Fruit fly (Drosophila melanogaster): ENCODE results near the gene Hsc70-2.

The Hsc70-2 gene

DNA sequence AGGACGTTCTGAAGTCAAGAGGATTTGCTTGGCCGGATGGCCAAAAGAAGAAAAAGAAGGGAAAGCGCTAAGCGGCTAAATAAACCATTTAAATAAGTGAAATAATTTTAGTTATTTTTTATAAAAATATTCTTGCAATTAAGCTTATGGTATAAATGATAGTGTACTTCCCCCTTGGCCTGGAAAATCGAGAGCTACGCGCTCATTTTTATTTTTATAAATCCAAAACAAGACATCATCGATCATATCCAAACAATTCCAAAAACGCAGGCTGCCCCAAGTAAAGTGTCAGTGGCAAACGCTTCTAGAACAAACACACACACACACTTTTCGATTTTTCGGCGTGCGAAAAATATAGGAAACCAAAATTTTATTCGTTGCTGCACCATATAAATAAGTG is at the start of gene Hsc70-2:
Gene Hsc70-2 (plus strand): TSS at position 301 of the 400 bp plus-strand sequence.
- no peak for TF ChIP-seq noc (tag; optimal IDR thresholded peaks at IDR 0.05)

DNA sequence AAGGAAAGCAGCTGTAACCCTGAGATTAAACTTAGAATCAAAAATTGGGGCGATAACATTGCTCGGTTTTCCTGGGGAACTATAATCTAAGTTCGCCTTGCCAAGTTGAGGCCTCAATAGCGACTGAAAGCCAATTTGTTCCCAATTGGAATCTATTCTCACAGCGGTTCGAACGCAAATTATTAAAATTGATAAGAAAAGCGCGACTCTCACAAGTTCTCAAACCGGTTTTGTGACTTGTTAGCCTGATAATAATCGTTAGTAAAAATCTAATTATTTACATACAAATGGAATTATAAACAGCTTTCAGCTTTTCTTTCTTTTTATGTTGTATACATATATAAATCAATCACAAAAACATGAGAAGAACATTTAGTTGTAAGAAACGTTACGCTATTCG is 49.5 kb upstream of the Hsc70-2 start, which contains the start of gene yellow-f2:
Gene yellow-f2 (minus strand): TSS at position 101 of the 400 bp plus-strand sequence.
- TF ChIP-seq noc (tag; optimal IDR thresholded peaks at IDR 0.05) = no peak

DNA sequence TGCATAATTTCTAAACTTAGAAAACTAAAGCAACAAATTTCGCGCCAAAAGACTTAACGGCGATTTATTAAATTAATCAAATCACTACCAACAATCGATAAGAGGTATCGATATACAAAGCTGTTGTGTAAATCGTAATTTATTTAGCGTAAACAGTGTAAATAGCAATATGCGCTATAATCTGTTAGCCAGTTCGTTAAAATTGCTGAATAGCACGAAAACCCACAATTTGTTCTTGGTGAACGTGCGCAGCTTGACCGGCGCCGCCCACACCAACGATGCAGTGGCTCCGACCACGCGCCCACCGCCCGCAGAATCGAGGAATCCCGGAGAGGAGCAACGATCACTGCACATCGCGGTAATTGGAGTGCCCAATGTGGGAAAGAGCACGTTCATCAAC is 49.0 kb upstream of the Hsc70-2 start, which contains the start of gene CG7488:
Gene CG7488 (plus strand): TSS at position 99 of the 400 bp plus-strand sequence.
- TF ChIP-seq noc (tag; optimal IDR thresholded peaks at IDR 0.05) = no peak

DNA sequence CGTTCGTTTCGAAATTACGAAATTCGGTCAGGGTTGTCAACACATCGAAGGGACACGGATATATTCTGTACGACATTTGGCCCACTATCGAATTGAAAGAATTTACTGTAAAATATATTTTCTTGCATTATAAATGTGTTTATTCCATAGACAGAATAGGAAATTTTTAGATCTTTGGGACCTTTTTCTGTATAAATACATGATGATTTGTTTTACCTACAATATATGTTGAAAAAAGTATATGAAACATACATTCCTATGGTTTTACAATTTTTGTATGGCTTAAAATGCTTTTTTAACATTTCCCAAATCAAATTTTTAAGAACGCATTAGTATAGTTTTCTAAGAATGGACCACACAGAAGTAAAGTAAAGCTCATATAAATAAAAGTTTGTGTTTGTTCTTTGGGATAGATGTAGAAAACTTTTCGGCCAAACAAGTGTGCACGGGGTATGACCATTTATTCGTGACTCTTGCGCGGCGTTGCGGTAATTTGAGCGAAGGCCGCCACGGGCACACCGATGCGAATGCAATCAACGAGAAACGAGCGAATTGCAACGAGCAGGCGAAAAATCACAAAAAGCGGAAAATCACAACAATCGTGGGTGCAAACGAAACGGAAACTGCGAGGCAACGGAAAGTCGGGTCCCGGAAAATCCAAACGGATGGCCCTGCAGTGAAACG is 46.9 kb upstream of the Hsc70-2 start, which contains the start of the genes CG17327, CG44194 and CG7518:
Gene CG17327 (minus strand): TSS at position 177 of the 684 bp plus-strand sequence.
Gene CG44194 (minus strand): TSS at position 177 of the 684 bp plus-strand sequence.
Gene CG7518 (plus strand): TSS at position 540 of the 684 bp plus-strand sequence.
- no peak for TF ChIP-seq noc (tag; optimal IDR thresholded peaks at IDR 0.05)

DNA sequence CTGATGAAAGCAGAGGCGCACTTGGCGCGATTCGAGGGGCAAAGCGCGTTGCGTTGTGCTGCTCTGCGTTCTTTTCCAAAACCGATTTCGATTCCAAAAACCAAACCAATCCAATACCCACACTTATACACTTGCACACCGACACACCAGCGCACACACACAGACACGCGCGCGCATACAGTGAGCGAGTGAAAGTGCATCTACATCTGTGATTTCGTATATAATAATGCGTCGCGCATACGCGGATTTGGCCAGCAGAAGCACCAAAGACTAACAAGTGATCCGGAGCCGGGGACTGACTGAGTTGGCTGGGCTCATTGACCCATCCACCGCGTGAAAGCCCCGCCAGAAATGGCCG is 46.3 kb upstream of the Hsc70-2 start:
- TF ChIP-seq noc (tag; optimal IDR thresholded peaks at IDR 0.05) = no peak

DNA sequence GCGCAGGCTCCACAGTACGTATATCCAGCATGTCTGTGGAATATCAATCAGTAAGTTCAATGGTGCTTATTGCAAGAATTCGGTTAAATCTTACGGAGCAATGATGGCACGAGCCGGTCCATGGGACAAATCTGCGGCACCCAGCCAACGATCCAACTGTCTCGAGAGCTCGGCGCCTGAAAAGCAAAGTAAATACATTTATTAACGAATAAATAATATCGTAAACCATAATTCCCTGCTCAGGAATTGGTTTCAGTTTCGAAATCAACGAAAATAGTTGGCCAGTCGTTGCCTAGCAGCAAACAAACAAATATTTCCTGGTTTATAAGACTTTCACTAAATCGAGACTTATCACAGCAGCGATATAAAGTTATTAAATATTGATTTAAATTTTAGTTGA is 35.0 kb upstream of the Hsc70-2 start, which contains the start of gene CG11656:
Gene CG11656 (plus strand): TSS at position 301 of the 400 bp plus-strand sequence.
- TF ChIP-seq noc (tag; optimal IDR thresholded peaks at IDR 0.05) = no peak

DNA sequence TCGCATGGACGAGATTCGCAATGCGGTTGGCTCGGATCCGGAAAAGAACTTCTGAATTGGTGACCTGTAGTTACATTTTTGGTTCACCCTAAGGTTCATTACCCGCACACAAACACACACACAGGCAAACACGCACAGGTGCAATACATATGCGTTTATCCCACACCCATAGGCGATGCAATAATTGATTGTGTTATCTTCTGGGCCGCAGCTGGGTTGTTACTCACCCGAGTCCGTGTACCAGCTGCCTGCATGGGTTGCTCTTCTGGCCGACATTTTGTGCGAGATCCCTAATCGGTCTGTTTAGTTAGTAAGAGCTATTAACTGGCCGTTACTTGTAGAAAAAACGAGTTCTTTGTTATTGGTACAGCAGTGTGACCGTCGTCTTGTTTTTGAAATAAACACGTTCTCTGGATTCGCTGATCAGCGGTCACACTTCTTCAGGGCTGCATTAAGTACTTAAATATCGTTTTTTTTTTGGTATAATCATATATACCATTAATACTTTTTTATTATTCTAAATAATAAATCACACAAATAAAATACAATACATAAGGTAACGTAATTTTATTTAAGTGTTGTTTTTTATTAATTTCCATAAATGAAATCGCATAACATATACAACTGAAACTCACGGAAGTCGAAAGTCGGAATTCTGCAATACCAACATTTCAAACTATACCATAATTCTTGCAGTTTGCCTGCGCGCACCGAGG is 33.5 kb upstream of the Hsc70-2 start, which contains the start of gene CG8031:
Gene CG8031 (minus strand): TSS at position 406 of the 716 bp plus-strand sequence.
- TF ChIP-seq noc (tag; optimal IDR thresholded peaks at IDR 0.05) = no peak

DNA sequence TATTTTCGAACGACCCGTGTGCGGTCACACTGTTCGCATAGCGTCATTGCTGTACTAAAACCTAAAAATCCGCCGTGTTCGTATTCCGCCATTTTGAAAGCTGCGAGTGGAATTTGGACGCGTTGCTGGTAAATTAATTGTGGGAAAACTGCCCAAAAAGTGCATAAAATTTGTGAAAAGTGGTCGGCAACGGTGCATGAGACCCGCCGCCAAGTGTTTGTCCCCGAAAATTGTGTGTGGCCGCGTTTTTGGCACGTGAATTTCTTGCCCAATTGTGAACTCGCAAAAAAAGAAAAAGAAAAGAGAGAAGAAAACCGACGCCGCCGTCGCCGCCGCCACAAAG is 33.0 kb upstream of the Hsc70-2 start, which contains the start of gene CtBP:
Gene CtBP (plus strand): TSS at position 29 of the 343 bp plus-strand sequence.
- TF ChIP-seq noc (tag; optimal IDR thresholded peaks at IDR 0.05) = no peak

DNA sequence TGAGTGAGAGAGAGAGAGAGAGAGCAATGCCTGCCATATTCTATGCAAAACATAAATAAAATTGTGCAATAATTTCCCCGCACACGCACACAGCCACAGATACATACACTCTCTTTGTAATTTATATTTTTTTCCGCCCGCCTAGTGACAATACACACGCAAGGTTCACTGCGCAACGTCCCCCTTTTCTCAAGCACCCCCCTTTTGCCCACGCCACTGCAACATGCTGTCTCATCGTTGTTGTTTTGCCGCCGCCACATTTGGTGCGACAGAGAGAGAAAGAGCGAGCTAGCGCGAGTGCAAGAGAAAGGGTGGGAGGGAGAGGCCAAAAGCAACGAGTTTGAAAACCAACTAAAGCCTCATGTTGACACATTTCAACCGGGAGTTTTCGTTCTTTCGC is 32.2 kb upstream of the Hsc70-2 start:
- peak; percentile 76 for TF ChIP-seq noc (tag; optimal IDR thresholded peaks at IDR 0.05)

DNA sequence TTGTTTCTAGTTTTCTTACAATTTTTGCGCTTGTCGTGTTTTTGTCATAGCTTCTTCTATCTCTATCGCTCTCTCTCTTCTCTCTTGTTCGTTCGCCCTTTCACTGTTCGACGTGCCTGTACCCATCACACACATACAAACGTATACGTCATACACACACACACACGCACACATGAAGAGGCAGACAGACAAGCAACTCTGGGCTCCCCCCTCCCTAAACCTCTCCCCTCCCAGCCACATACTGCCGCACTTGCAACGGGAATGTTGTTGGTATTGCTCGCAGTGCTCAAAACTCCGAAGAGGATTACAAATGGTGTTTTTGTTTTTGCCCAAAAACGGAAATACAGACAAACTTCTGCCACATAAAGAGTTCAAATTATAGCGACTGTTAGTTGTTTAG is 31.6 kb upstream of the Hsc70-2 start:
- TF ChIP-seq noc (tag; optimal IDR thresholded peaks at IDR 0.05) = no peak

DNA sequence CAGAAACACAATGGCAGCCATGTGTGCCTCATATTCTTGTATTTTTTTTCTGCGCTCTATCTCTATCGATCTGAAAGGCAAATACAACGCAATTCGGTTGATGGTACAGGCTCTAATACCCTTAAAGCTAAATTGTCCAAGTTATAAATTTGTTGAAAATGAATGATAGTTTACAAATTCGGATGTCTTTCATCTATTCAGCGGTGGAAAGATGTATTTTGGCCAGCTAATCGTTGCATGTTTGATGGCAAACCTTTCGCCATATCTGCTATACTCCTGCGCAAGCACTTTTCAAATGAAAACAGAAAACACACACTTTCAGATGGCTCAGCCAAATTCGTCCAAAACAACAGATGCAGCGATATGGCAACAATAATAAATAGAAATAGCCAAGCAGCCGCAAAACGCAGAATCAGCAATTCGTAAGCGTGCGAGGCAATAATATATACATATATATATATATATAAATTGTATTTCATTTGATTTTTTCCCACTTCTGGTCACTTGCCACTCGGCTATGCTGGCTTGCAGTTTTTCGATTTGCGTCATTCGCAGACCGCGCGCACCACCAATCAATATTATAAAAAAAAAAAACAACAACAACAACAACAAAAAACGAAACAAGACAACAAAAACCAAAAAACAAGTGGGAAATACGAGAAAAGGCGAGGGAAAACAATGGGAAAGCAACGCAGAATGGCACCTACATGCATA is 30.2 kb upstream of the Hsc70-2 start:
- TF ChIP-seq noc (tag; optimal IDR thresholded peaks at IDR 0.05) = peak; percentile 31

DNA sequence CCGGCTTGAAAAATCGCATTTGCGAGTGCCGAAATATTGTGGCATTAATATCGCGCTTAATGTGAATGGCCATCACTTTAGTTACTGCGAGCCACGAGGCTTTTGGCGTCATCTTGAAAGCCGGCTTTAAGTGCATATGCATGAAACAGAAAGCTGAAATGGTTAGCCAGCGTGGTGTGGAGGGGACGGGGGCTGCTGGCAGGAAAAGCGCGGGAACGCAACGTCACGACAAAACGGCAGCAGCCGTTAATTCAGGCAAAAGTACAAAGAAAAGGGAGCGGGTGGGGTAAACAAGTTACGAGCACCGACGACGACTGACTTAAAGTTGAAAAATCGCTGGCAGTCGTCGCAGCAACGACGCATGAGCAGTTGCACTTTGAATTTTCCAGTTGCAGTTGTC is 29.2 kb upstream of the Hsc70-2 start:
- no peak for TF ChIP-seq noc (tag; optimal IDR thresholded peaks at IDR 0.05)

DNA sequence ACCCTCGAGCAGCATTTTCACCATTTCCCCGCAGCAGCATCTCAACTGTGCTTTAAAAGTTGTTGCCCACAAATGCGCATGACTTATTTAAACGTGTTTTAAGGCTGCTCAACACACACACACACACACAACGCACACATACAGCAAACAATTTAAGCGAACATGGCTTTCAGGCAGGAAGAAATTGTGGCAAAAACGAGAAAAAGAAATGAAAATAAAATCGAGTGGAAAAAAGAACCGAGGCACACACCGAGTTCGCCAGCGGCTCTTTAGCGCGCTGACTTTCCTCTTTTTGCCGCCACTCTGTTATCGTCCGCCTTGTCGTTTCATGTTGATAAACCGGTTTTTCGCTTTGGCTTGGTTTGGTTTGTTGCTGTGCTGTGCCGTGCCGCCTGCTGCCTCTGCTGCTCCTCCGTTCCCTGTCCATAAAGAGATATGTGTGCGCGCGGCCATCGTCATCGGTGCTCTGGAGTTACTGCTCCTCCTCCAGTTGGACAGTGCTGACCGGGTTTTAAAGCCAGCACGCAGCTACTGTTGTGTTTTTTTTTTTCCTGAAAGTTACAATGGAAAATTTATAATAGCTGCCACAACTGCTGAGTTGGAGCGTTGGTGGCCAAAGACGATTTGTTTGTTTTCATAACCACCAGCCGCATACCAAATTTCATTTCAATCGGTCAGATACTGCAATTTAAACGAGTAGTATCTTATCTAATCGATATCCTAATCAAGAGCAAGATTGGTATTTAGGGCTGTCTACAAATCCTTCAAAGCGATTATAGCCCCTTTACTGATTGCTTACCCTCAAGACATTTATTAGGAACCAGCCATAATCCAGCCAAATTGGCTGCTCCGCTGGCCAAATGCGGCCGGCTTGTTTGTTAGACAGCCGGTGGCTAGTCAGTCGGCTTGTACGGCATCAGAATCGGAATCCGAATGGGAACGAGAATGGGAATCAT is 28.5 kb upstream of the Hsc70-2 start:
- TF ChIP-seq noc (tag; optimal IDR thresholded peaks at IDR 0.05) = peak; percentile 21

DNA sequence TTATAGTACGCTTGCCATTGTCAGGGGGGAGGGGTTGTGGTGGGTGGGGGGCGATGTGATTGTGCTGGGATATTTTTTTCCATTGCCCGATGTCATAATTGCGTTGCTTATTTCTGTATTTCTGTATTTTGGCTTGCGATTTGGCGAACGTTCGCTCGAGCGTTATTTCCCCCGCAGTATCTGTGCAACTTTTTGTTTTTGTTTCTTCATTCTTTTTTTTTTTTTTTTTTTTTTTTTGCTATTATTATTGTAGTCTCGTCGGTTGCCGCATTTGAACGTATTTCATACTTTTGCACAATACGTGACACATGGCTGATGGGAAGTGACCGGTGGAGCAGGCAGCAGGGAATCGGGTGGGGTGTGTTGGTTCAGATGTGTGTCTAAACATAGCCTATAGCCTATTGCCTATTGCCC is 26.9 kb upstream of the Hsc70-2 start:
- TF ChIP-seq noc (tag; optimal IDR thresholded peaks at IDR 0.05) = no peak

Data from whole organism, larva.